Fruit fly (Drosophila melanogaster): ENCODE measurements around the gene ImpL2.

Gene ImpL2

dm6 chr3L:4219291-4220228 lies 16.4 kb downstream of the ImpL2 start:
- TF ChIP-seq fkh (GFP tag; optimal IDR thresholded peaks at IDR 0.05) (peak; percentile 63), Eip78C (GFP tag) (peak; percentile 48), svp (GFP tag) (peak; percentile 70), net (GFP tag; optimal IDR thresholded peaks at IDR 0.05) (no peak), Met (GFP tag; optimal IDR thresholded peaks at IDR 0.05) (no peak), CG6276 (GFP tag; optimal IDR thresholded peaks at IDR 0.05) (peak; percentile 1), CG6163 (GFP tag; IDR thresholded peaks at IDR 0.05) (peak; percentile 62), eg (GFP tag; IDR thresholded peaks at IDR 0.05) (peak; percentile 42; the same call in 1 of the 3 replicates), fd85E (GFP tag; optimal IDR thresholded peaks at IDR 0.05) (no peak)

DNA sequence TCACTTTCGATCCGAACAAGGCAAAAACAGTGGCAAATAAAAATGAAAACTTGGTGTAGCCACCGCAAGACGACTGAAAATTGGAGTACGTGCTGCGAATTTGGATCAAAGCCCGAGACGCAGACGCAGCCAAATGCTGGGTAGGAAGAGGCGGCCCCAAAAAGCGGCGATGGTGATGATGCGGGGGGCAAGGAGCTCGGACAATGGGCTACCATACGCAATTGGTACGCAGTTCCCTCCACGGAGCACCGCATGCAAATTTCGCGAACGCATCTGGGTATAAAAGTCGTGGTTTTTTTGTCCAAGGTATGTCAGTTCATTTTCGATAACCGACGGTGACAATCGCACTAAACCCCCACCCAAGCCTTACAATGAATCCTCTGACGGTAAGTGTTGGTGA lies 20.9 kb downstream of the ImpL2 start, which contains the start of gene Cpr64Ad:
TSS of gene Cpr64Ad (plus strand) at position 301 of the 400 bp plus-strand sequence.
- TF ChIP-seq Lpt (GFP tag; optimal IDR thresholded peaks at IDR 0.05) (no peak), pdm3 (GFP tag; optimal IDR thresholded peaks at IDR 0.05) (no peak), CG6163 (GFP tag; IDR thresholded peaks at IDR 0.05) (0 out of 3 replicates have a peak, but pooled peaks have one; percentile 10), CG6792 (GFP tag; optimal IDR thresholded peaks at IDR 0.05) (no peak), ss (GFP tag; optimal IDR thresholded peaks at IDR 0.05) (no peak)

DNA sequence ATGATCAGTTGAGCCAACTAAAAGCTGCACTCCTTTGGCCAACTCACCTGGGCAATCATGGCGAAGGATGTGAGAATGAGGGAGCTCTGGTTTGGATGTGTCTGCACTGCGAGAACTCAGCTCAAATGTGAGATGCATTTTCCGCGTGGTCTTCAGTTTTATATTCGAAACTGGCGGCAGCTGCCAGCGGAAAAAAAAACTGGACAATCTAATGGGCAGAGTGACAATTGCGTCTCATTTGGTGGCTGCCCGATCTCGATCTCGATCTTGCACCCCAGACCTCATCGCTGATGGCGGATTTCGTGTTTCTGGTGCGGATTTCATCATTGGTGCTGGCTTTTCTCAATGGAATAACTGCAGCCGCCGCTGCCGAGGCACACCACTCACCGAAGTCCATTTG lies 23.1 kb downstream of the ImpL2 start, which contains the start of gene Cpr64Ac:
TSS of gene Cpr64Ac (minus strand) at position 101 of the 400 bp plus-strand sequence.
- TF ChIP-seq CG34406 (GFP tag; optimal IDR thresholded peaks at IDR 0.05), result no peak
- no peak for TF ChIP-seq lz (GFP tag; optimal IDR thresholded peaks at IDR 0.05)
- TF ChIP-seq CG16779 (tag; optimal IDR thresholded peaks at IDR 0.05), result no peak
- no peak for TF ChIP-seq spab (GFP tag; optimal IDR thresholded peaks at IDR 0.05)
- TF ChIP-seq CG3032 (tag; optimal IDR thresholded peaks at IDR 0.05), result no peak
- TF ChIP-seq vri (GFP tag; optimal IDR thresholded peaks at IDR 0.05), result no peak
- TF ChIP-seq CG10631 (GFP tag; optimal IDR thresholded peaks at IDR 0.05), result no peak
- TF ChIP-seq Sox102F (GFP tag; optimal IDR thresholded peaks at IDR 0.05), result no peak
- TF ChIP-seq CG11762 (GFP tag; optimal IDR thresholded peaks at IDR 0.05; ENCODE audit: insufficient read depth), result no peak
- TF ChIP-seq Smox (GFP tag; optimal IDR thresholded peaks at IDR 0.05), result no peak
- TF ChIP-seq CG9139 (GFP tag; optimal IDR thresholded peaks at IDR 0.05), result no peak
- no peak for TF ChIP-seq topi (GFP tag; optimal IDR thresholded peaks at IDR 0.05)
- no peak for TF ChIP-seq Eip78C (GFP tag)
- TF ChIP-seq CG8119 (GFP tag; IDR thresholded peaks at IDR 0.05), result no peak
- TF ChIP-seq CG6276 (GFP tag; optimal IDR thresholded peaks at IDR 0.05), result no peak
- no peak for TF ChIP-seq ss (GFP tag; optimal IDR thresholded peaks at IDR 0.05)
- no peak for TF ChIP-seq Ets21C (GFP tag; optimal IDR thresholded peaks at IDR 0.05)
- no peak for TF ChIP-seq salr (GFP tag; optimal IDR thresholded peaks at IDR 0.05)

DNA sequence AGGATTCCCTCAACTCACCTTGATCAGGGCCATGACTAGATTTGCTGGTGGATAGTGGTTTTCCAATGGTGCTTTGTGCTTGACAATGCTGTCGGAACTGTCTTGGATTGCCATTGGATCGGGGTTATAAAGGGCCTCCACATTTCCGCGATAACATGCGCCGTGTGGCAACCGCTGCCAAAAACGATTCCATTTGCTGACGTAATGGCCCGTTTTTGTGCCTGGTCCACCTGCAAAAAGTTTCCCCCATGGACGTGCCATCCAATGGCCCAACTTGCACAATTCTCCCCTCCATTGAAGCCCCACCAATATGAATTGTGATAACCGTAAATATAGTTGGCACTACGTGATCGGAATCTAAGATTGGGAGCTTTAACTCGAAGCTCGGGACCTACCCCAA lies 24.5 kb downstream of the ImpL2 start, which contains the start of gene Cpr64Ab:
TSS of gene Cpr64Ab (minus strand) at position 101 of the 400 bp plus-strand sequence.
- no peak for TF ChIP-seq Met (GFP tag; optimal IDR thresholded peaks at IDR 0.05)
- no peak for TF ChIP-seq Gug (GFP tag; IDR thresholded peaks at IDR 0.05)
- TF ChIP-seq achi (GFP tag; optimal IDR thresholded peaks at IDR 0.05), result no peak
- TF ChIP-seq vri (GFP tag; optimal IDR thresholded peaks at IDR 0.05), result no peak
- TF ChIP-seq CG8319 (GFP tag; optimal IDR thresholded peaks at IDR 0.05), result no peak

dm6 chr3L:4209731-4210130 lies 26.2 kb downstream of the ImpL2 start:
- TF ChIP-seq CG7368 (GFP tag; optimal IDR thresholded peaks at IDR 0.05), result no peak
- peak; percentile 85 for TF ChIP-seq eg (GFP tag; IDR thresholded peaks at IDR 0.05)
- peak; percentile 36 for TF ChIP-seq CG3919 (GFP tag; optimal IDR thresholded peaks at IDR 0.05)
- peak; percentile 40 for TF ChIP-seq CG6276 (GFP tag; optimal IDR thresholded peaks at IDR 0.05)
- TF ChIP-seq spab (GFP tag; optimal IDR thresholded peaks at IDR 0.05), result no peak
- TF ChIP-seq CG11294 (GFP tag; IDR thresholded peaks at IDR 0.05), result peak; percentile 67
- peak; percentile 41; the same call in 2 of the 3 replicates for TF ChIP-seq CG6163 (GFP tag; IDR thresholded peaks at IDR 0.05)
- peak; percentile 47 for TF ChIP-seq Gug (GFP tag; IDR thresholded peaks at IDR 0.05)

Measured in whole organism, prepupa.